Worm (Caenorhabditis elegans): ENCODE measurements around the gene fbxb-40.

The fbxb-40 gene

ce11 chrII:1049849-1050248 lies at the start of gene fbxb-40:
Gene fbxb-40, minus strand, starts transcription at chrII:1049949.
- TF ChIP-seq nhr-11 (tag; optimal IDR thresholded peaks at IDR 0.05) (no peak), fkh-6 (tag; optimal IDR thresholded peaks at IDR 0.05) (no peak), ets-4 (tag; optimal IDR thresholded peaks at IDR 0.05) (no peak), eyg-1 (tag; optimal IDR thresholded peaks at IDR 0.05) (no peak)

ce11 chrII:1091706-1092105 lies 42.0 kb upstream of the fbxb-40 start, which contains the start of gene snf-3:
Gene snf-3, plus strand, starts transcription at chrII:1092006.
- TF ChIP-seq elt-2 (tag; optimal IDR thresholded peaks at IDR 0.05): no peak
- TF ChIP-seq ahr-1 (tag; optimal IDR thresholded peaks at IDR 0.05): no peak
- TF ChIP-seq hlh-6 (tag; optimal IDR thresholded peaks at IDR 0.05): no peak
- TF ChIP-seq sdc-2 (tag; optimal IDR thresholded peaks at IDR 0.05): no peak
- TF ChIP-seq mec-3 (tag; optimal IDR thresholded peaks at IDR 0.05; ENCODE audit: borderline replicate concordance): no peak
- no peak for TF ChIP-seq ceh-18 (tag; optimal IDR thresholded peaks at IDR 0.05)
- no peak for TF ChIP-seq pqm-1 (tag; optimal IDR thresholded peaks at IDR 0.05)
- TF ChIP-seq lim-6 (tag; optimal IDR thresholded peaks at IDR 0.05): no peak
- no peak for TF ChIP-seq pros-1 (tag; optimal IDR thresholded peaks at IDR 0.05)
- TF ChIP-seq C08G9.2 (tag; optimal IDR thresholded peaks at IDR 0.05): no peak
- no peak for TF ChIP-seq nhr-11 (tag; optimal IDR thresholded peaks at IDR 0.05)

ce11 chrII:1090743-1091142 lies 41.0 kb upstream of the fbxb-40 start:
- TF ChIP-seq sdc-2 (tag; optimal IDR thresholded peaks at IDR 0.05): no peak
- TF ChIP-seq fkh-6 (tag; optimal IDR thresholded peaks at IDR 0.05): no peak
- TF ChIP-seq F13H6.1 (tag; optimal IDR thresholded peaks at IDR 0.05): no peak
- TF ChIP-seq ceh-24 (tag; optimal IDR thresholded peaks at IDR 0.05): no peak
- no peak for TF ChIP-seq ceh-48 (tag; optimal IDR thresholded peaks at IDR 0.05)
- TF ChIP-seq ceh-30 (tag; optimal IDR thresholded peaks at IDR 0.05): no peak
- no peak for TF ChIP-seq mec-3 (tag; optimal IDR thresholded peaks at IDR 0.05; ENCODE audit: borderline replicate concordance)
- no peak for TF ChIP-seq nfya-1 (tag; optimal IDR thresholded peaks at IDR 0.05)
- TF ChIP-seq lin-11 (tag; optimal IDR thresholded peaks at IDR 0.05): no peak
- TF ChIP-seq fax-1 (tag; optimal IDR thresholded peaks at IDR 0.05): no peak
- TF ChIP-seq ceh-19 (GFP tag; optimal IDR thresholded peaks at IDR 0.05): no peak
- TF ChIP-seq fkh-10 (GFP tag; optimal IDR thresholded peaks at IDR 0.05): no peak

- no peak for TF ChIP-seq eyg-1 (tag; optimal IDR thresholded peaks at IDR 0.05)
- no peak for TF ChIP-seq syd-9 (tag; optimal IDR thresholded peaks at IDR 0.05)
- TF ChIP-seq nfya-1 (tag; optimal IDR thresholded peaks at IDR 0.05): no peak
- no peak for TF ChIP-seq nhr-11 (tag; optimal IDR thresholded peaks at IDR 0.05)
Observed at ce11 chrII:1088527-1089230, 38.9 kb upstream of the fbxb-40 start.

DNA sequence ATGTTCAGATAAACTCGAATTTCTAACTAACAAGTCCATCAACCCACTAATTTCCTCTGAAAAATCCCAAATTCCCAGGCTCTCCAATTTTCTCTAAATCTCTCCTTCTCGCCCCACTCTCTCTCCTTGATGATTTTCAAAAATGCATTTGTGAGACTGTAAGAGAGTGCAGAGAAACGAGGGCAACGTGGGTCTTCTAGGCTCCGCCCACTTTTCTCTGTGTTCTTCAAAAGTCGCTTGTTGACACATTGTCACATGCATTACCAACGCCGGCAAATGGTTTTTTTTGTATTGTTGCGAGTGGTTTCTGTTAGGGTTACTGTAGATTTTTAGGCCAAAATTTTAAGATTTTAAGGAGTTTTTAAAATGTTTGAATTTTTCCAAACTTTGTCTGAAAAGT lies 36.7 kb upstream of the fbxb-40 start:
- TF ChIP-seq sox-2 (GFP tag; IDR thresholded peaks at IDR 0.05) (no peak), gmeb-2 (tag; optimal IDR thresholded peaks at IDR 0.05) (no peak), ceh-30 (tag; optimal IDR thresholded peaks at IDR 0.05) (no peak), tbx-2 (tag; optimal IDR thresholded peaks at IDR 0.05) (no peak), ceh-22 (tag; optimal IDR thresholded peaks at IDR 0.05) (no peak), Y22D7AL.16 (tag; optimal IDR thresholded peaks at IDR 0.05) (no peak)

DNA sequence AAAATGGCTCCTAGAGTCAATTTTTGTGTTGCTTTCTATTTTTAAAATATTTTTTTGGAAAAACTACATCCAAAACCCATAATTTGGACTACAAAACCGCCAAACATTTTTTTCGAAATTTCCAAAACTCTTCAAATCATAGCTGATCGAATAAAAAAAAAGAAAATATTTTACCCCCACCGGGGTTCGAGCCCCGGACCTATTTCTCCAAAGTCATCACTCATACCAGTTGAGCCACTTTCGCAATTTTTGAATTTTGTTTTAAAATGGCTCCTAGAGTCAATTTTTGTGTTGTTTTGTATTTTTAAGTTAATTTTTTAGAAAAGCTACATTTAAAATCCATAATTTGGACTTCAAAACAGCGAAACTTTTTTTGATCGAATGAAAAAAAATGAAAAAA lies 35.8 kb upstream of the fbxb-40 start:
- TF ChIP-seq unc-86 (tag; optimal IDR thresholded peaks at IDR 0.05): no peak
- TF ChIP-seq elt-4 (tag; optimal IDR thresholded peaks at IDR 0.05): no peak
- TF ChIP-seq che-1 (tag; optimal IDR thresholded peaks at IDR 0.05): no peak
- no peak for TF ChIP-seq C08G9.2 (tag; optimal IDR thresholded peaks at IDR 0.05)
- no peak for TF ChIP-seq dmd-4 (tag; optimal IDR thresholded peaks at IDR 0.05; ENCODE audit: borderline replicate concordance)
- TF ChIP-seq ceh-18 (tag; optimal IDR thresholded peaks at IDR 0.05): no peak
- no peak for TF ChIP-seq ceh-24 (tag; optimal IDR thresholded peaks at IDR 0.05)
- TF ChIP-seq ceh-45 (GFP tag; IDR thresholded peaks at IDR 0.05): no peak
- no peak for TF ChIP-seq lin-11 (tag; optimal IDR thresholded peaks at IDR 0.05)
- no peak for TF ChIP-seq ceh-19 (GFP tag; optimal IDR thresholded peaks at IDR 0.05)
- no peak for TF ChIP-seq pros-1 (tag; optimal IDR thresholded peaks at IDR 0.05)
- no peak for TF ChIP-seq unc-3 (GFP tag; conservative IDR thresholded peaks at IDR 0.05)
- TF ChIP-seq unc-3 (tag; optimal IDR thresholded peaks at IDR 0.05): no peak
- no peak for TF ChIP-seq ceh-34 (tag; optimal IDR thresholded peaks at IDR 0.05)
- TF ChIP-seq hlh-30 (tag; optimal IDR thresholded peaks at IDR 0.05; ENCODE audit: insufficient read depth): no peak
- TF ChIP-seq mec-3 (tag; optimal IDR thresholded peaks at IDR 0.05; ENCODE audit: borderline replicate concordance): no peak
- no peak for TF ChIP-seq tbx-2 (tag; optimal IDR thresholded peaks at IDR 0.05)

All from whole organism, late embryonic.